Worm (Caenorhabditis elegans): ENCODE data around the gene F14D7.2.

- TF ChIP-seq nhr-77 (tag; optimal IDR thresholded peaks at IDR 0.05) (no peak), ztf-4 (tag; optimal IDR thresholded peaks at IDR 0.05) (no peak), fos-1 (tag; optimal IDR thresholded peaks at IDR 0.05) (no peak), egl-27 (tag; optimal IDR thresholded peaks at IDR 0.05) (no peak), Y55F3AM.14 (GFP tag; optimal IDR thresholded peaks at IDR 0.05) (no peak), ztf-11 (tag; optimal IDR thresholded peaks at IDR 0.05) (no peak), alr-1 (tag; optimal IDR thresholded peaks at IDR 0.05) (no peak)
Observed at ce11 chrV:14267326-14267942, 26.1 kb downstream of the F14D7.2 start.
